Worm (Caenorhabditis elegans): ENCODE measurements around the gene sas-1.

sas-1 gene

ce11 chrIII:12699194-12699593 lies at the start of gene sas-1:
Gene sas-1 (plus strand): TSS chrIII:12699494.
- TF ChIP-seq dao-5 (tag; optimal IDR thresholded peaks at IDR 0.05) (no peak), him-1 (tag; optimal IDR thresholded peaks at IDR 0.05) (no peak), W03F9.2 (tag; optimal IDR thresholded peaks at IDR 0.05) (no peak)

- TF ChIP-seq dao-5 (tag; optimal IDR thresholded peaks at IDR 0.05): no peak
- TF ChIP-seq him-1 (tag; optimal IDR thresholded peaks at IDR 0.05): no peak
- TF ChIP-seq W03F9.2 (tag; optimal IDR thresholded peaks at IDR 0.05): no peak
Measured at ce11 chrIII:12651946-12652345, 47.3 kb upstream of the sas-1 start.

- no peak for TF ChIP-seq him-1 (tag; optimal IDR thresholded peaks at IDR 0.05)
- TF ChIP-seq dao-5 (tag; optimal IDR thresholded peaks at IDR 0.05): no peak
- TF ChIP-seq W03F9.2 (tag; optimal IDR thresholded peaks at IDR 0.05): no peak
Measured at ce11 chrIII:12652609-12653008, 46.7 kb upstream of the sas-1 start.

DNA sequence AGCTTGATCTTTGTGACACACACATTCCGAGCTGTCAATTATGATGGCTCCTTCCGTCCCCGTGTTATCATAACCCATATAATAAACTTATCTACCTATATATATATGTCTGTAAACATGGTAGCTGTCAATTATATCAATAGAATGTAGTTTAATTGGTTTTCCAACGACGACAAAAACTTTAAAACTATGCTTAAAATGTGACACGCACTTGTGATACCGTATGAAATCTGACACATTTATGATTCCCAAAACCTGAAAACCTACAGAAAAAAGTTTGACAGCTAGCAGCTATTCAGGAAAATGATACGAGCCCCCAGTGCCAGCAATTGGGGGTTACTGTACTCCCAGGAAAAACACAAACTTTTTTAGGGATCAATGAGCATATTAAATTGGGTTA lies 40.6 kb upstream of the sas-1 start:
- no peak for TF ChIP-seq W03F9.2 (tag; optimal IDR thresholded peaks at IDR 0.05)
- TF ChIP-seq dao-5 (tag; optimal IDR thresholded peaks at IDR 0.05): no peak
- no peak for TF ChIP-seq him-1 (tag; optimal IDR thresholded peaks at IDR 0.05)

DNA sequence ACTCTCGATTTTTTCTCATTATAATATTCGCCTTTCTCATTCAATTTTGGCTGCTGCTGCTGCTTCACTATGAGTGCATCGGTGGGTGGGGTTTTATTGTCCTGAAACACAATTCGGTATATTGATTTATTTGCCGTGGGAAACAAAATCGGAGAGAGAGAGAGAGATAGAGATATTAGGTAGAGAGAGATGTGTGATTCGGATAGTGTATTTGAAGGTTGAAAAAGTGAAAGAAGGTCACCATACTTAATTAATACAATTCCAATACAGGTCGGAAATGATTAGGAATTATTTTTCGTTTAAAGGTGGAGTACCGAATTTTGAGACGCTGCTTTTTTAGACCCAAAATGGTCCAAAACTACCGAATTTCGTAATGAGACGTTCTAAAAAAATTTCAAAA lies 37.1 kb upstream of the sas-1 start, which contains the start of gene tpst-1:
tpst-1 (minus strand) TSS at position 101 of the 400 bp plus-strand sequence.
- TF ChIP-seq him-1 (tag; optimal IDR thresholded peaks at IDR 0.05): no peak
- no peak for TF ChIP-seq dao-5 (tag; optimal IDR thresholded peaks at IDR 0.05)
- TF ChIP-seq W03F9.2 (tag; optimal IDR thresholded peaks at IDR 0.05): no peak

DNA sequence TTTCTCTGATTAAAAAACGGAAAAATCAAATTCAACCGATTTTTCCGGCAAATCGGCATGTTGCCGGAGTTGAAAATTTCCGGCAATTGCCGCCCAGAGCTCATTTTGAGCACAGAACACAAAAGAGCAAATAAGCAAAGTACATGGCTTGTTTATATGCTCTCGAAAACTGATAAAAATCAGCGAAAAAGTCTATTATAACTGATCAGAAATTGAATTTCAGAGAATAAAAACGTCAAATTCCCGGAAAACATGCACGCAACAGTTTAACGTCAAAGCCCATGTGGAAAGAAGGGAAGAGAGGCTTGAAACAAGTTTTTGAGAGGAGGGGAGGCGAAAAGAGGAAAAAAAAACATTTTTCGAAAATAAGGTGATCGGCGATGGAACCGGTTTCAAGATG lies 30.5 kb upstream of the sas-1 start:
- no peak for TF ChIP-seq him-1 (tag; optimal IDR thresholded peaks at IDR 0.05)
- no peak for TF ChIP-seq W03F9.2 (tag; optimal IDR thresholded peaks at IDR 0.05)
- TF ChIP-seq dao-5 (tag; optimal IDR thresholded peaks at IDR 0.05): no peak

DNA sequence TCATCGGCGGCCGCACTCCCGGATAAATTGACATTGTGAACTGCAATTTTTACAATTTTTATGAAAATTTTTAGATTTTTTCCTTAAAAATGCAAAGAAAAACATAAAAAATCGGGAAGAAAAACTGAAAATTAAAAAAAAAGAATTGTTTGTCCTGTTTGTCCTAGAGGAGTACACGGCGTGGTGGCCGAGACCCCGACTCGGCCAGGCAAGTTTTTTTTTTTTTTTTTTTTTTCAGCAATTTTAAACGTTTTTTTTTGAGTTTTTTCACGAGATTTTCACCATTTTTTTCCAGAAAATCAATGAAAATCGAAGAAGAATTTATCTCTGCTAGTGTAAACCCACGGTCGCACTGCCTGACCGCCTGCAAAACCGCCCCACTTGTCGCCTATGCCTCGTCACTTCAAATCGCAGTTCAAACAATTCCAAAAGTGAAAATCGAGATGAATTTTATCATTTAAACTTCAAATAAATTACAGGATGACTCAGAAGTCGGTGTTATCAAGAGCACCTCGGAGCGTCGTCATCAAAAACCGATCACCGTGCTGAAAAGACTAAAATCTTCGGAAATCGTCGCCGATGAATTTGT lies 25.8 kb upstream of the sas-1 start, which contains the start of the genes taf-7.2 and elpc-2:
taf-7.2 (minus strand) TSS at position 42 of the 589 bp plus-strand sequence.
elpc-2 (plus strand) TSS at position 296 of the 589 bp plus-strand sequence.
- no peak for TF ChIP-seq dao-5 (tag; optimal IDR thresholded peaks at IDR 0.05)
- TF ChIP-seq W03F9.2 (tag; optimal IDR thresholded peaks at IDR 0.05): peak; percentile 24
- TF ChIP-seq him-1 (tag; optimal IDR thresholded peaks at IDR 0.05): peak; percentile 15

DNA sequence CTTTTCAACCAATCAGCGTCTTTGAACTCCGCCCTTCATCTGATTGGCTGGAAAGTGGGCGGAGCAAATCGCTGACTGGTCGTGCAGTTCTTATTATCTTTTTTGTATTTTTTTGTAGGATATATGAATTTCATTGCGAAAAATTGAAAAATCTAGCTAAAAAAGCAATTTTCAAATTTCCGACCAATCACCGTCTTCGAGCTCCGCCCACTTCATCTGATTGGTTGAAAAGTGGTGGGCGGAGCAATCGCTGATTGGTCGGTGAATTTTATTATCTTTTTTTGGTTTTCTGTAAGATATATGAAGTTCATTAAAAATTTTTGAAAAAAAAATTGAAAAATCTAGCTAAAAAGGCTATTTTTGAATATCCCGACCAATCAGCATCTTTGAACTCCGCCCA lies 19.0 kb upstream of the sas-1 start:
- no peak for TF ChIP-seq W03F9.2 (tag; optimal IDR thresholded peaks at IDR 0.05)
- no peak for TF ChIP-seq dao-5 (tag; optimal IDR thresholded peaks at IDR 0.05)
- TF ChIP-seq him-1 (tag; optimal IDR thresholded peaks at IDR 0.05): no peak

ce11 chrIII:12685372-12686298 lies 13.7 kb upstream of the sas-1 start:
- TF ChIP-seq W03F9.2 (tag; optimal IDR thresholded peaks at IDR 0.05): no peak
- TF ChIP-seq dao-5 (tag; optimal IDR thresholded peaks at IDR 0.05): no peak
- no peak for TF ChIP-seq him-1 (tag; optimal IDR thresholded peaks at IDR 0.05)

ce11 chrIII:12686457-12687250 lies 12.6 kb upstream of the sas-1 start:
- TF ChIP-seq dao-5 (tag; optimal IDR thresholded peaks at IDR 0.05) (no peak), him-1 (tag; optimal IDR thresholded peaks at IDR 0.05) (no peak), W03F9.2 (tag; optimal IDR thresholded peaks at IDR 0.05) (no peak)

DNA sequence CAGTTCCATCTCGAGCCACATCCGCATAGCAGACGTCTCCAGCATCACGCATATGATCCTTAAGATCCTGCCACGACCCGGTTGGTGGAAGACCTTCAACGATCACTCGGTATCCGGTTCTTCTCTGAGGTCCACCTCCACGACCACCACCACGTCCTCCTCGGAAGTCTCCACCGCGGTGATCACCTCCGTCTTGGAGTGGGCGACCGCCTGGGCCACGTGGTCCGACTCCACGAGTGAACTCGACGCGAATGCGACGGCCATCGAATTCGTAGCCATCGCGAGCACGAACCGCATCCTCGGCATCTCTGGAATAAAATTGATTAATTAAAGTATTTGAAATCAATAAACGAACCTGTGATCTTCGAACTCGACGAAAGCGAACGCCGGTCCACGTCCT lies 11.9 kb upstream of the sas-1 start:
- TF ChIP-seq W03F9.2 (tag; optimal IDR thresholded peaks at IDR 0.05) (no peak), dao-5 (tag; optimal IDR thresholded peaks at IDR 0.05) (no peak), him-1 (tag; optimal IDR thresholded peaks at IDR 0.05) (no peak)

DNA sequence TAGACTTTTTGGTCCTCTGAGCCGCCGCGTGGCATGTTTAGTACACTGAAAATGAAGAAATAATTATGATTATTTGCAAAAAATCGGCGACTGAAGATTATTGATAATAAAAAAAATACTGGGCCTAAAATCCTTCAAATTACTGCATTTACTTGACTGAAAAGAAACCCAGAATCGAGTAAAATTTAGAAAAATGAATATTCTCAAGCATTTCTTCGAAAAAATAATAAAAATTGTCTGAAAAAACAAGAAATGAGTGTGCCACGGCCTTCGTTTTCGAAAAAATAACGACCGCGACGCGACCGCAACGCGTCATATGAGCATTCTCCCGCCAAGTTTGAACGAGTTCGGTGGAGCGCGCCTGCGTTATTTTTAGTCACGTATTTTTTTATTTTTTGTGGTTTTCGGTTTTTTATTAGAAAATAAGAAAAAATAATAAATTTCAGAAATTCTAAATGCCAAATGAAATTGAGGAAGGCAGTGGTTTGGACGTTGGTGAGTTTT lies 11.4 kb upstream of the sas-1 start, which contains the start of the genes rsp-3 and spin-4:
rsp-3 (minus strand) TSS at position 51 of the 504 bp plus-strand sequence.
spin-4 (plus strand) TSS at position 447 of the 504 bp plus-strand sequence.
- TF ChIP-seq dao-5 (tag; optimal IDR thresholded peaks at IDR 0.05): no peak
- no peak for TF ChIP-seq him-1 (tag; optimal IDR thresholded peaks at IDR 0.05)
- peak; percentile 80 for TF ChIP-seq W03F9.2 (tag; optimal IDR thresholded peaks at IDR 0.05)

- TF ChIP-seq W03F9.2 (tag; optimal IDR thresholded peaks at IDR 0.05): no peak
- TF ChIP-seq dao-5 (tag; optimal IDR thresholded peaks at IDR 0.05): no peak
- no peak for TF ChIP-seq him-1 (tag; optimal IDR thresholded peaks at IDR 0.05)
Measured at ce11 chrIII:12697591-12697990, 1.7 kb upstream of the sas-1 start.
